Fruit fly (Drosophila melanogaster) whole organism: ENCODE measurements around the gene Ilp4.
A peak's percentile ranks its signal among the peaks of the same experiment; 100 is the strongest.

Experiments
- CG8478 ChIP-seq: fragments of >200 bp; optimal IDR thresholded peaks from 2 replicates; lab custom pipeline; 2018; ENCODE audit warnings: inconsistent platforms
- Dll ChIP-seq: fragments of >200 bp; optimal IDR thresholded peaks from 2 replicates; lab custom pipeline; 2017
- EcR ChIP-seq, 2 experiments: fragments of >200 bp; optimal IDR thresholded peaks; 2 replicates each; lab custom pipeline; 2017; ENCODE audit warnings: missing biosample characterization in 2 of 2, missing genetic modification characterization in 2 of 2, missing genetic modification reagents in 2 of 2
- pan ChIP-seq: fragments of >200 bp; optimal IDR thresholded peaks from 2 replicates; lab custom pipeline; 2017
- psq ChIP-seq: fragments of >200 bp; optimal IDR thresholded peaks from 2 replicates; lab custom pipeline; 2017
- usp ChIP-seq: fragments of >200 bp; optimal IDR thresholded peaks from 2 replicates; lab custom pipeline; 2017; ENCODE audit warnings: missing biosample characterization, missing genetic modification characterization, mixed read lengths

Ilp4 gene

dm6 chr3L:9764915-9765709 is 39.0 kb downstream of the Ilp4 start:
- TF ChIP-seq Dll (lab: Kevin White, UChicago) (no peak), psq (lab: Kevin White, UChicago) (no peak), CG8478 (lab: Kevin White, UChicago) (no peak), pan (lab: Kevin White, UChicago) (no peak), EcR (GFP tag; optimal IDR thresholded peaks at IDR 0.05; lab: Kevin White, UChicago) (no peak), usp (GFP tag; lab: Kevin White, UChicago) (no peak)

dm6 chr3L:9764307-9764706 is 39.8 kb downstream of the Ilp4 start:
- TF ChIP-seq usp (GFP tag; lab: Kevin White, UChicago) (no peak), pan (lab: Kevin White, UChicago) (no peak), psq (lab: Kevin White, UChicago) (no peak), CG8478 (lab: Kevin White, UChicago) (no peak), EcR (GFP tag; optimal IDR thresholded peaks at IDR 0.05; lab: Kevin White, UChicago) (no peak), Dll (lab: Kevin White, UChicago) (no peak)

dm6 chr3L:9763389-9763917 is 40.6 kb downstream of the Ilp4 start, which contains the start of gene Ae2:
Gene Ae2, plus strand, starts transcription at chr3L:9763544.
- TF ChIP-seq usp (GFP tag; lab: Kevin White, UChicago) (no peak), Dll (lab: Kevin White, UChicago) (no peak), pan (lab: Kevin White, UChicago) (no peak), psq (lab: Kevin White, UChicago) (peak; percentile 71), EcR (GFP tag; optimal IDR thresholded peaks at IDR 0.05; lab: Kevin White, UChicago) (no peak), CG8478 (lab: Kevin White, UChicago) (no peak)

dm6 chr3L:9762036-9762597 is 41.9 kb downstream of the Ilp4 start:
- TF ChIP-seq Dll (lab: Kevin White, UChicago) (no peak), psq (lab: Kevin White, UChicago) (no peak), CG8478 (lab: Kevin White, UChicago) (no peak), pan (lab: Kevin White, UChicago) (no peak), usp (GFP tag; lab: Kevin White, UChicago) (no peak), EcR (GFP tag; optimal IDR thresholded peaks at IDR 0.05; lab: Kevin White, UChicago) (no peak)

dm6 chr3L:9760151-9760749 is 43.8 kb downstream of the Ilp4 start, which contains the start of gene CG42268:
Gene CG42268, minus strand, starts transcription at chr3L:9760395.
- TF ChIP-seq Dll (lab: Kevin White, UChicago) (no peak), usp (GFP tag; lab: Kevin White, UChicago) (no peak), psq (lab: Kevin White, UChicago) (no peak), CG8478 (lab: Kevin White, UChicago) (no peak), EcR (GFP tag; optimal IDR thresholded peaks at IDR 0.05; lab: Kevin White, UChicago) (no peak), pan (lab: Kevin White, UChicago) (no peak)
